Fruit fly (Drosophila melanogaster): Measurements from ENCODE around the gene CG14397.
A peak's percentile ranks its signal among the peaks of the same experiment; 100 is the strongest.

The CG14397 gene

DNA sequence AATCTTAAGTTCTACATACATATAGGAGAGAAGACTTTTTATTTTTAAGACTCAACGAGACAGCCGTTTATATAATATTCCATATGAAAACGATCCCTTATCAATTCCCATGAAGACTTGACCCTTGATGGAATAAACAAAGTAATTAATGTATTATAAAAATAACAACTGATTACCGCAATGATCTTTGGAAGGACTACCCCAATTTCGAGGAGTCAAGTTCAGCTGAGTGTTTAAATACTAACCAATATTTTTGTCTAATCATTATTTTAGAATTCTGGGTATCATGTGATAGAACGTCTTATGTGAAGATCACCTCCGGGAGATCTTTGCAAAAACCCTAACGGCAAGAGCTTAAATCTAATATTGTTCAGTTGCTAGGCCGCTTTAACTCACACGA lies 6.8 kb downstream of the CG14397 start:
- TF ChIP-seq pad (GFP tag; optimal IDR thresholded peaks at IDR 0.05) (no peak), Clk (GFP tag; optimal IDR thresholded peaks at IDR 0.05) (no peak), tj (GFP tag; optimal IDR thresholded peaks at IDR 0.05) (no peak), kay (GFP tag; ENCODE audit: borderline replicate concordance) (no peak), toe (GFP tag; optimal IDR thresholded peaks at IDR 0.05) (no peak), ovo (GFP tag; optimal IDR thresholded peaks at IDR 0.05) (no peak)

DNA sequence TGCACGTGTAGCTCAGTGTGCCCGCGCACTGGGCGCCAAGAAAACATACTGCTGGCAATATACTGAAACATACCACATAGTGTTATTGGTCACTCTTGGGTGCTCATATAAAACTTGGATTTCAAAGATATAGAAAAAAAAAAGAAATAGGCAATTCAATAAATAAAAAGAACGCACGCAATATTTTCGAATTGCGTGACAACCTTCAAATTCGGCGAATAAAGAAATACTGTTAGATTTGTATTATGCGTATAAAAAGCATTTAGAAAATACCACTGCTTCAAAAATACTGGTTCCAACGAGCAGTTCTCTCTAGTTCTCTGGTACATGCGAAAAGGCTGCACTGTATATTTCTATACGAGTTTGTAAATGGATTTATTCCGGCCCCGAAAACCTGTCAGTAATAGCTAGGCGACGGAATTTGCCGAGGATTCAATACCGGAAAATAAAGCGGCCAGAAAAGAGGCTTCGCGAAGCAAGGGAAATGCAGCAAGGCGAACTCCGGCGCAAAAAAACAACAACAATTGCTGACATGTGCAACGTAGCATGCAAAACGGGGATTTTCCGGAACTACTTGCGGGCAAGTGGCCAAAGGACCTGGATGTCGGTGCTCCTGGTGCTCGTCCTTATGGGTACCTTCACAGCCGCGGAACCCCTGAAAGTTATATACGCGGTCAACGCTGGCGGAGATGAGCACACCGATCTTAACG lies 11.5 kb downstream of the CG14397 start, which contains the start of gene CG9257:
CG9257 (plus strand) TSS at position 345 of the 710 bp plus-strand sequence.
- TF ChIP-seq CG1620 (GFP tag; optimal IDR thresholded peaks at IDR 0.05) (no peak), CG7101 (tag; optimal IDR thresholded peaks at IDR 0.05) (peak; percentile 10), CG5204 (GFP tag; optimal IDR thresholded peaks at IDR 0.05) (peak; percentile 33), CG11617 (GFP tag; optimal IDR thresholded peaks at IDR 0.05) (peak; percentile 17), Mnt (GFP tag; optimal IDR thresholded peaks at IDR 0.05) (peak; percentile 99), toe (GFP tag; optimal IDR thresholded peaks at IDR 0.05) (no peak)

DNA sequence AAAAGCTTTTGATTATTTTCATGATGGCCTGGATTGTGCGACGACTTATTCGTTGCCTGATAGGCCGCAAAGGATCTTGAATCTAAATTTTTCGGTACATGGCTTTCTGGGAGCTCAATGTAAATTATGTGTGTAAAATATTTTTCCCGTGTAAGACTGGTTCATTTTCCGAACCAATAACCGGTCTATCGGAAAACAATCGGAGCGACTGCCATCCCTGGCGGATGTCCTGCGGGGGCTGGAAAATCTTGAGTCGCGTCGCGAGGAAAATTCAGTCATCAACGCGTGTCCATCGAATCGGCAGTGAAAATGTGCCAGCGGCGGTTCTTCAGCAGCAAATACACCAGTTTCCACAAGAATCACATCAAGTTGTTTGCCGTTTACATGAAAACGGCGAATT lies 13.3 kb downstream of the CG14397 start, which contains the start of the genes CG46307 and Nhe2:
CG46307 (plus strand) TSS at position 243 of the 400 bp plus-strand sequence.
Nhe2 (plus strand) TSS at position 243 of the 400 bp plus-strand sequence.
- TF ChIP-seq CG14711 (tag; optimal IDR thresholded peaks at IDR 0.05): no peak
- no peak for TF ChIP-seq cnc (optimal IDR thresholded peaks at IDR 0.05)
- no peak for TF ChIP-seq CG12768 (GFP tag; optimal IDR thresholded peaks at IDR 0.05)
- no peak for TF ChIP-seq Hr96 (GFP tag; optimal IDR thresholded peaks at IDR 0.05)
- TF ChIP-seq kay (GFP tag; ENCODE audit: borderline replicate concordance): no peak
- no peak for TF ChIP-seq CG33017 (tag; optimal IDR thresholded peaks at IDR 0.05)
- TF ChIP-seq CG7045 (GFP tag; optimal IDR thresholded peaks at IDR 0.05): no peak
- TF ChIP-seq CG1620 (GFP tag; optimal IDR thresholded peaks at IDR 0.05): no peak
- TF ChIP-seq CG11617 (GFP tag; optimal IDR thresholded peaks at IDR 0.05): no peak
- TF ChIP-seq pad (GFP tag; optimal IDR thresholded peaks at IDR 0.05): no peak

DNA sequence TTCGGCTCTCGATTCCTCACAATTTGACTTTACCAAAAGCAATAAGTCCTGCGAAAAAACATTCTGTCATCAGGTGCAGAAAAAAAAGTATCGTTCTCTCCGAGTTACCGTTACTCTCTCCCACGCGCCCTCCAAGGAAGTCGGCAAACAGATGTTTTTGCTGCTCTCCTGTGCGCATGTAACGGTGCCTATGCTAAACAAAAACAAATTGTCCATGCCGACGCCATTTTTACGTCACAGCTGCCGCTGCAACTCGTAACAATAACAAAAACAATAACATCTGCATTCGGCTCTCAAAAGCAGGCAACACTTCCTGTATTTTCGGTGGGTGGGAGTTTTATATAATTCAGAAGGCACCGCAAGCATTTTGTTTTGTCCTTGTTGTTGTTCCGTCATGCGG lies 14.1 kb downstream of the CG14397 start:
- TF ChIP-seq Mnt (GFP tag; optimal IDR thresholded peaks at IDR 0.05) (no peak), CG11617 (GFP tag; optimal IDR thresholded peaks at IDR 0.05) (no peak), CG7045 (GFP tag; optimal IDR thresholded peaks at IDR 0.05) (no peak), Hr96 (GFP tag; optimal IDR thresholded peaks at IDR 0.05) (no peak), CG7101 (tag; optimal IDR thresholded peaks at IDR 0.05) (no peak), pad (GFP tag; optimal IDR thresholded peaks at IDR 0.05) (no peak), cnc (optimal IDR thresholded peaks at IDR 0.05) (no peak), tj (GFP tag; optimal IDR thresholded peaks at IDR 0.05) (no peak), bab1 (GFP tag; optimal IDR thresholded peaks at IDR 0.05) (no peak), CG1620 (GFP tag; optimal IDR thresholded peaks at IDR 0.05) (no peak), ovo (GFP tag; optimal IDR thresholded peaks at IDR 0.05) (no peak), Clk (GFP tag; optimal IDR thresholded peaks at IDR 0.05) (no peak), cic (GFP tag; optimal IDR thresholded peaks at IDR 0.05) (no peak), Crg-1 (GFP tag; optimal IDR thresholded peaks at IDR 0.05) (no peak), toe (GFP tag; optimal IDR thresholded peaks at IDR 0.05) (no peak), CG5204 (GFP tag; optimal IDR thresholded peaks at IDR 0.05) (no peak), CG12768 (GFP tag; optimal IDR thresholded peaks at IDR 0.05) (no peak)

DNA sequence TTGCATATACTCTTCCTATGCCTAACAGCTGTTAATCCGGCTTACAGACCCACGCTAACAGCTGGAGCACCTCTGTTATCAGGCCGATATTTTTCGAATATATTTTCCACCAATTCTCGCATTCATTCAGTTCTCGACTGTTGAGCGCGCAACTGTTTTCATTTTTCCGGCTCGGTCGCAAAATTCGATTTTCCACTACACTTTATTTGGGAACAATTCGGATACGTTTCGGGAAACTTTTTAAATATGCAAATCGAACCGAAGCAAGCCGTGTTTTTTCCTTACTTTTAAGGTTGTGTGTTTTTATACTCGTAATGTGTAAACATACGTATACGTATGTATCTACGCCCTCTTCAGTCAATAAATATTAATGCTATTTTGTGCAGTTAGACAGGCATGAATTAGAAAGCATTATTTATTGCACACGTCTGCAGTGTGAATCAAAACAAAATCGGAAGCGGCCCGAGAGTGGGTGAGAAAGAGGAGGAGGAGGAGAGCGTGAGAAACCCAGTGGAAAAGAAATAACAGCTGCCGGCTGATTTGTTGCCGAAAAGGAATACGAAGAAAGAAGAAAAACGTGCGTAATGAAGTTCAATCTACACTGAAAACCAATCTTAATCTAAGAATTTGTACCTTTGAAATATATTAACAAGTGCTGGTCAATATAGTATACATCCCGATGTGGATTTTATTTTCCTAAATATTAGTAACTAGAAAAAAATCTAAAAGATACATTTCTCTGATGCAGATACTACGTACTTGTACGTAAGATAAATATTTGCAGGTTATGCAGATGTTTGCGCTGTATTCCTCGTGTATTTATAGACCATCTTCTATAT lies 16.8 kb downstream of the CG14397 start:
- TF ChIP-seq CG12768 (GFP tag; optimal IDR thresholded peaks at IDR 0.05): no peak
- peak; percentile 54 for TF ChIP-seq tj (GFP tag; optimal IDR thresholded peaks at IDR 0.05)
- TF ChIP-seq cic (GFP tag; optimal IDR thresholded peaks at IDR 0.05): peak; percentile 54
- TF ChIP-seq CG7045 (GFP tag; optimal IDR thresholded peaks at IDR 0.05): no peak
- TF ChIP-seq bab1 (GFP tag; optimal IDR thresholded peaks at IDR 0.05): peak; percentile 25

DNA sequence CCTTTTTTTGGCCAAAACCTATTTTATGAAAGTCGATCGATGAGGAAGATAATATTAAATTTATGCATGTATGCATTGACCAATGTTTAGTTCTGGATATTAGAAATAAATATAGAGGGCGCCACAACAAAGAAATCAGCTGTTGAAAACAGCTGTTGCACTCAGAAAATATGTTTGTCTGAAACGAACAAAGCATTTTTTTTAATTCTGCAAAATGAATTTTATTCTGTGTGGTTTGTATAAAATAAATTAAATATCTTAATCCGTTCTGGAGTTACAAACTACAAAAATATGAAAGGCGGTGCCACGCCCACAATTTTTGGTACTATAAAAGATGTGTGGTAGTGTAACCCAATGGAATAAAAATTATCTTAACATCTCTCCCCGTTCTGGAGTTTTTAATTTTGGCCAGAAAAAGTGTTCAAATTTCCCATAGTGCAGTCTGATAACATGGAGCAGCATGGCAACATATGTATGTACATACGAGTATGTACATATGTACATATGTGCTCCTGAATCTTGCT lies 17.8 kb downstream of the CG14397 start:
- TF ChIP-seq bab1 (GFP tag; optimal IDR thresholded peaks at IDR 0.05) (peak; percentile 16), CG7045 (GFP tag; optimal IDR thresholded peaks at IDR 0.05) (no peak), kay (GFP tag; ENCODE audit: borderline replicate concordance) (peak; percentile 44), CG14711 (tag; optimal IDR thresholded peaks at IDR 0.05) (no peak)

DNA sequence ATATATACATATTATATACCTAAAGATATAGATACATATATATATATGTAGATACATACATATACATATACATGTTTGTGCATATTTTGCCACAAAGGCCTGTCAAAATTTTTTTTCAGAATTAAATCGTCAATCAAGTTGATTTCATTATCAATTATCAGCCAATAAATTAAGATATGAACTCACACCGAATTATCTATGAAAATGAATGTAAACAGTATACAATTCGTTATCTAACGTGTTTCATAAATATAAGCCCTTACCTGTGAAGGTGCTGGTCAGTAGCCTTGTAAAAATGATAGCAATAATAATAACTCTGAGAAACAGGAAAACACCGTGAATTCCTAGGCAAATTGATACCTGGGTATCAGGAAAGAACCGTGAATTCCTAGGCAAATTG lies 18.7 kb downstream of the CG14397 start:
- TF ChIP-seq Mnt (GFP tag; optimal IDR thresholded peaks at IDR 0.05) (no peak), CG7101 (tag; optimal IDR thresholded peaks at IDR 0.05) (no peak), CG1620 (GFP tag; optimal IDR thresholded peaks at IDR 0.05) (no peak), CG11617 (GFP tag; optimal IDR thresholded peaks at IDR 0.05) (no peak), CG33017 (tag; optimal IDR thresholded peaks at IDR 0.05) (no peak)
